Worm (Caenorhabditis elegans): ENCODE measurements around the gene K05F1.8.

DNA sequence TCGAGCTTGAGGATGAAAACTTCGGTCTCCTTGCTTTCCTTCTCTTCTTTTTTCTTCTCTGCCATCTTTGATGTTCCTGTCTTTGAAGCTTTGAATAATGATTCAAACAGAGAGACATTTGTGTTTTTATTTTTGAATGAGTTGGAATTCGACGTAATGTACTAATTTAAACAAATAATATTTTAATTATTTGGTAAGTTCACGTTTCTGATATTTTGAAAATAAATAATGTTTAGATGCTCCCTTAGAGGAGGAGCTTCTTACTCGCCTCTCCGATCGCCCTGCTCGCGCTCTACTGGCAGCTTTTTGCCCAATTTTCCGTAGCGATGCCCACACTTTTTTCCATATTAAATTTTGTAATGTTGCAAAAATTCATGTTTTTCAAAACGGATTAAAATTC, 1.6 kb upstream of the K05F1.8 start, which contains the start of the genes K05F1.9 and K05F1.1:
- TF ChIP-seq B0310.2 (tag; optimal IDR thresholded peaks at IDR 0.05) (no peak), flt-1 (GFP tag; IDR thresholded peaks at IDR 0.05) (no peak), tra-4 (tag; optimal IDR thresholded peaks at IDR 0.05) (no peak), aly-1 (tag; optimal IDR thresholded peaks at IDR 0.05) (no peak), hmg-4 (GFP tag; optimal IDR thresholded peaks at IDR 0.05) (no peak), hmbx-1 (tag; optimal IDR thresholded peaks at IDR 0.05) (no peak), hnd-1 (tag; optimal IDR thresholded peaks at IDR 0.05) (no peak), ceh-13 (GFP tag; optimal IDR thresholded peaks at IDR 0.05) (no peak), ama-1 (optimal IDR thresholded peaks at IDR 0.05) (no peak), tbx-11 (GFP tag; IDR thresholded peaks at IDR 0.05) (no peak)
